Fruit fly (Drosophila melanogaster) whole organism, wandering third instar larva: Measurements from ENCODE around the gene CG15544.

Source experiments
- Hnf4 ChIP-seq: fragments of 200-800 bp; sonication (Bioruptor generic); optimal IDR thresholded peaks from 2 replicates; lab custom pipeline; 2016; ENCODE audit warnings: missing biosample characterization, mild to moderate bottlenecking, missing genetic modification characterization
- Jra ChIP-seq: sonication (Bioruptor generic); optimal IDR thresholded peaks from 2 replicates; lab custom pipeline; 2016; ENCODE audit warnings: missing biosample characterization, missing genetic modification characterization
- Myc ChIP-seq: fragments of >200 bp; optimal IDR thresholded peaks from 2 replicates; lab custom pipeline; 2017
- dmrt93B ChIP-seq: fragments of 200-800 bp; sonication (Bioruptor generic); optimal IDR thresholded peaks from 2 replicates; lab custom pipeline; 2018; ENCODE audit warnings: missing biosample characterization, mild to moderate bottlenecking, missing genetic modification characterization
- h ChIP-seq: fragments of 200-800 bp; sonication (Bioruptor generic); optimal IDR thresholded peaks from 3 replicates; lab custom pipeline; 2016; ENCODE audit warnings: missing biosample characterization, mild to moderate bottlenecking, missing genetic modification characterization
- psq ChIP-seq: fragments of 200-800 bp; sonication (Bioruptor generic); optimal IDR thresholded peaks from 3 replicates; lab custom pipeline; 2017; ENCODE audit warnings: missing biosample characterization, mild to moderate bottlenecking, missing genetic modification characterization, moderate library complexity
- usp ChIP-seq: fragments of >200 bp; optimal IDR thresholded peaks from 2 replicates; lab custom pipeline; 2017; ENCODE audit warnings: missing biosample characterization, missing genetic modification characterization
- woc ChIP-seq: sonication (Bioruptor generic); optimal IDR thresholded peaks from 2 replicates; lab custom pipeline; 2016; ENCODE audit warnings: missing biosample characterization, mild to moderate bottlenecking, missing genetic modification characterization

DNA sequence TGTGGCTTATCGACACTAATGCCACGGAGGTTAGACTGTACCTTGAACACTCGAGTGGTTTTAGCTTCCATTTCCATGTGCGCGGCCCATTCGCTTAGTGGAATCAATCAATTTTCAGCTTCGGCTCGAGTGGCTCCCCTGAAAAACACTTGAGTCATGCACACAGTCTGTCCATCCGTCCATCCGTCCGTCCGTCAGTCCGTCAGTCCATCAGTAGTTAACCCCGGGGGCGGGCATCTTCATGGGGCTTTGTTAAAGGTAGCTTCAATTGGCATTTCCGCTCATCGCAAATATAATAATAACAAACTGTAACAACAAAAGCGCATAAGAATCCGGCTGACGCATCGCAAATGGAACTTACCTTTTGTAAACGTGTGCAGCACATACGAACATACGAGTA is 46.5 kb upstream of the CG15544 start:
- no peak for TF ChIP-seq h (GFP tag; lab: Kevin White, UChicago)
- no peak for TF ChIP-seq usp
- TF ChIP-seq psq (GFP tag; lab: Kevin White, UChicago), result no peak
- TF ChIP-seq woc (GFP tag; lab: Kevin White, UChicago), result no peak
- no peak for TF ChIP-seq dmrt93B (GFP tag; lab: Kevin White, UChicago)
- no peak for TF ChIP-seq Hnf4 (GFP tag; lab: Kevin White, UChicago)
- TF ChIP-seq Jra (GFP tag; lab: Kevin White, UChicago), result no peak
- no peak for TF ChIP-seq Myc (lab: Kevin White, UChicago)
